Fruit fly (Drosophila melanogaster): Measurements from ENCODE around the gene CG14300.

- TF ChIP-seq CG8159 (tag; optimal IDR thresholded peaks at IDR 0.05) (no peak), CG12605 (GFP tag; IDR thresholded peaks at IDR 0.05) (no peak), CG13204 (GFP tag; optimal IDR thresholded peaks at IDR 0.05) (no peak), CG15710 (tag; optimal IDR thresholded peaks at IDR 0.05) (no peak), Pif1A (GFP tag; optimal IDR thresholded peaks at IDR 0.05) (no peak), Snoo (tag; optimal IDR thresholded peaks at IDR 0.05) (no peak), CG10348 (GFP tag; IDR thresholded peaks at IDR 0.05) (no peak), CG4496 (GFP tag; IDR thresholded peaks at IDR 0.05) (no peak), CG17806 (tag; optimal IDR thresholded peaks at IDR 0.05) (no peak), EcR (GFP tag; optimal IDR thresholded peaks at IDR 0.05) (no peak), CG14655 (GFP tag; optimal IDR thresholded peaks at IDR 0.05) (no peak), CG8301 (tag; optimal IDR thresholded peaks at IDR 0.05) (no peak), rn (GFP tag; IDR thresholded peaks at IDR 0.05) (no peak), CG34367 (tag; optimal IDR thresholded peaks at IDR 0.05) (no peak)
Observed at dm6 chr3R:18721368-18721767, 27.9 kb upstream of the CG14300 start.

Measured in whole organism, pupa.